Worm (Caenorhabditis elegans) whole organism, midembryonic: ENCODE results near the gene F31F4.11.
A peak's percentile ranks its signal among the peaks of the same experiment; 100 is the strongest.

ENCODE experiments used
- T22C8.4 ChIP-seq: fragments of 200-800 bp; sonication (Bioruptor generic); IDR thresholded peaks from 2 replicates; pipeline ENCODE4 v1.3.6; 2022; ENCODE audit warnings: missing genetic modification characterization, missing compliant biosample characterization
- cog-1 ChIP-seq: sonication (generic microtip); optimal IDR thresholded peaks from 2 replicates; lab custom pipeline; 2016; ENCODE audit warnings: missing genetic modification characterization, missing compliant biosample characterization
- flt-1 ChIP-seq: fragments of 200-800 bp; sonication (Bioruptor generic); IDR thresholded peaks from 2 replicates; pipeline ENCODE4 v1.3.6; 2022; ENCODE audit warnings: missing genetic modification characterization, missing compliant biosample characterization
- klf-2 ChIP-seq: fragments of 200-800 bp; sonication (Bioruptor generic); conservative IDR thresholded peaks from 2 replicates; pipeline ENCODE4 v1.3.6; 2022; ENCODE audit warnings: missing genetic modification reagents, missing genetic modification characterization, missing compliant biosample characterization
- med-1 ChIP-seq: sonication (generic microtip); optimal IDR thresholded peaks from 2 replicates; lab custom pipeline; 2017; ENCODE audit warnings: missing genetic modification characterization, mild to moderate bottlenecking, missing compliant biosample characterization, antibody characterized with exemption, missing genetic modification reagents; ENCODE audit not compliant: insufficient read depth
- ref-1 ChIP-seq: fragments of 200-800 bp; sonication (Bioruptor generic); conservative IDR thresholded peaks from 2 replicates; pipeline ENCODE4 v1.3.6; 2022; ENCODE audit warnings: missing genetic modification reagents, missing genetic modification characterization, missing compliant biosample characterization
- tab-1 ChIP-seq: fragments of 200-800 bp; sonication (Bioruptor generic); IDR thresholded peaks from 2 replicates; pipeline ENCODE4 v1.3.6; 2022; ENCODE audit warnings: missing genetic modification characterization, missing compliant biosample characterization
- ztf-23 ChIP-seq: fragments of 200-800 bp; sonication (Bioruptor generic); IDR thresholded peaks from 2 replicates; pipeline ENCODE4 v1.3.6; 2022; ENCODE audit warnings: missing genetic modification reagents, missing genetic modification characterization, missing compliant biosample characterization
- ztf-29 ChIP-seq: fragments of 200-800 bp; sonication (Bioruptor generic); IDR thresholded peaks from 2 replicates; pipeline ENCODE4 v1.3.6; 2022; ENCODE audit warnings: missing genetic modification reagents, missing genetic modification characterization, missing compliant biosample characterization

F31F4.11 gene

ce11 chrV:664337-664847 lies at the start of gene F31F4.11, which contains the start of gene srh-266:
TSS of gene F31F4.11 (minus strand) at chrV:664437.
TSS of gene srh-266 (plus strand) at chrV:664797.
- TF ChIP-seq T22C8.4 (GFP tag; lab: Robert Waterston, UW) (no peak), ztf-23 (GFP tag; lab: Robert Waterston, UW) (no peak), cog-1 (no peak), ztf-29 (no peak), tab-1 (no peak), klf-2 (no peak), flt-1 (GFP tag; lab: Robert Waterston, UW) (no peak)

ce11 chrV:712882-713281 lies 48.6 kb upstream of the F31F4.11 start, which contains the start of gene cyp-33C11:
TSS of gene cyp-33C11 (minus strand) at chrV:712982.
- no peak for TF ChIP-seq med-1
- TF ChIP-seq T22C8.4 (GFP tag; lab: Robert Waterston, UW) = no peak
- no peak for TF ChIP-seq ztf-29

ce11 chrV:708808-709207 lies 44.6 kb upstream of the F31F4.11 start, which contains the start of gene srbc-39:
TSS of gene srbc-39 (plus strand) at chrV:709108.
- TF ChIP-seq ref-1 (GFP tag; lab: Robert Waterston, UW) = no peak
- TF ChIP-seq ztf-23 (GFP tag; lab: Robert Waterston, UW) = no peak
- TF ChIP-seq ztf-29 = no peak
- no peak for TF ChIP-seq flt-1 (GFP tag; lab: Robert Waterston, UW)
- no peak for TF ChIP-seq T22C8.4 (GFP tag; lab: Robert Waterston, UW)
- no peak for TF ChIP-seq tab-1
- TF ChIP-seq klf-2 = no peak
- TF ChIP-seq med-1 = no peak
- TF ChIP-seq cog-1 = no peak

ce11 chrV:706918-707317 lies 42.7 kb upstream of the F31F4.11 start, which contains the start of gene srbc-38:
TSS of gene srbc-38 (plus strand) at chrV:707218.
- TF ChIP-seq ztf-23 (GFP tag; lab: Robert Waterston, UW) (no peak), cog-1 (no peak)

- TF ChIP-seq ztf-23 (GFP tag; lab: Robert Waterston, UW) (peak; percentile 68; the same call in 1 of the 2 replicates), flt-1 (GFP tag; lab: Robert Waterston, UW) (peak; percentile 66; the same call in 1 of the 2 replicates), ref-1 (GFP tag; lab: Robert Waterston, UW) (peak; percentile 69)
Measured at ce11 chrV:706449-706848, 42.2 kb upstream of the F31F4.11 start.

ce11 chrV:702260-702659 lies 38.0 kb upstream of the F31F4.11 start, which contains the start of gene srbc-37:
TSS of gene srbc-37 (plus strand) at chrV:702560.
- no peak for TF ChIP-seq cog-1
- no peak for TF ChIP-seq T22C8.4 (GFP tag; lab: Robert Waterston, UW)
- TF ChIP-seq klf-2 = no peak
- no peak for TF ChIP-seq ref-1 (GFP tag; lab: Robert Waterston, UW)
- TF ChIP-seq tab-1 = no peak
- TF ChIP-seq flt-1 (GFP tag; lab: Robert Waterston, UW) = no peak
- no peak for TF ChIP-seq ztf-29
- no peak for TF ChIP-seq ztf-23 (GFP tag; lab: Robert Waterston, UW)
- TF ChIP-seq med-1 = no peak

ce11 chrV:699489-700129 lies 35.4 kb upstream of the F31F4.11 start, which contains the start of the genes ugt-29 and srx-5:
TSS of gene ugt-29 (minus strand) at chrV:699589.
TSS of gene srx-5 (plus strand) at chrV:700079.
- TF ChIP-seq tab-1 = no peak
- TF ChIP-seq med-1 = no peak
- TF ChIP-seq klf-2 = no peak
- TF ChIP-seq ztf-29 = no peak
- no peak for TF ChIP-seq T22C8.4 (GFP tag; lab: Robert Waterston, UW)
- TF ChIP-seq ztf-23 (GFP tag; lab: Robert Waterston, UW) = no peak
- no peak for TF ChIP-seq cog-1
- no peak for TF ChIP-seq flt-1 (GFP tag; lab: Robert Waterston, UW)
- TF ChIP-seq ref-1 (GFP tag; lab: Robert Waterston, UW) = no peak

- TF ChIP-seq ztf-29 (no peak), cog-1 (no peak), T22C8.4 (GFP tag; lab: Robert Waterston, UW) (no peak), ztf-23 (GFP tag; lab: Robert Waterston, UW) (no peak), ref-1 (GFP tag; lab: Robert Waterston, UW) (no peak), med-1 (no peak), klf-2 (no peak), flt-1 (GFP tag; lab: Robert Waterston, UW) (no peak)
Measured at ce11 chrV:699051-699450, 34.8 kb upstream of the F31F4.11 start.

- TF ChIP-seq ztf-23 (GFP tag; lab: Robert Waterston, UW) = no peak
- no peak for TF ChIP-seq klf-2
- no peak for TF ChIP-seq ztf-29
- no peak for TF ChIP-seq cog-1
- TF ChIP-seq med-1 = no peak
- TF ChIP-seq flt-1 (GFP tag; lab: Robert Waterston, UW) = no peak
- no peak for TF ChIP-seq ref-1 (GFP tag; lab: Robert Waterston, UW)
- no peak for TF ChIP-seq tab-1
- no peak for TF ChIP-seq T22C8.4 (GFP tag; lab: Robert Waterston, UW)
Measured at ce11 chrV:695914-696313, 31.7 kb upstream of the F31F4.11 start, which contains the start of gene srj-52. TSS of gene srj-52 (minus strand) at chrV:696014.

ce11 chrV:694625-695024 lies 30.4 kb upstream of the F31F4.11 start, which contains the start of gene srj-53:
TSS of gene srj-53 (minus strand) at chrV:694725.
- TF ChIP-seq flt-1 (GFP tag; lab: Robert Waterston, UW) = no peak
